Worm (Caenorhabditis elegans): ENCODE results near the gene C25G6.4.

C25G6.4 gene

ce11 chrX:1255547-1255946, 5.9 kb upstream of the C25G6.4 start, which contains the start of gene npr-11:
TSS of gene npr-11 (minus strand) at chrX:1255647.
- TF ChIP-seq elt-2 (tag; optimal IDR thresholded peaks at IDR 0.05) (no peak), efl-1 (optimal IDR thresholded peaks at IDR 0.05) (no peak), efl-1 (GFP tag; optimal IDR thresholded peaks at IDR 0.05 in 1 of 2) (peak in 1 of 2 experiments; percentile 64)

- TF ChIP-seq elt-2 (tag; optimal IDR thresholded peaks at IDR 0.05) = peak; percentile 47
- no peak for TF ChIP-seq sptf-1 (tag; optimal IDR thresholded peaks at IDR 0.05)
- no peak for TF ChIP-seq nhr-77 (tag; optimal IDR thresholded peaks at IDR 0.05)
- TF ChIP-seq jun-1 (tag; optimal IDR thresholded peaks at IDR 0.05) = no peak
- TF ChIP-seq nhr-85 (tag) = no peak
- no peak for TF ChIP-seq irx-1 (tag; optimal IDR thresholded peaks at IDR 0.05)
- TF ChIP-seq ces-1 (GFP tag; optimal IDR thresholded peaks at IDR 0.05) = no peak
- TF ChIP-seq lin-35 (GFP tag; optimal IDR thresholded peaks at IDR 0.05) = peak in 1 of 2 experiments; percentile 25
- no peak for TF ChIP-seq nhr-12 (tag; optimal IDR thresholded peaks at IDR 0.05)
- no peak for TF ChIP-seq sup-37 (GFP tag; optimal IDR thresholded peaks at IDR 0.05)
Measured at ce11 chrX:1245717-1246116, 3.9 kb downstream of the C25G6.4 start, which contains the start of gene tsp-9. TSS of gene tsp-9 (plus strand) at chrX:1246017.

DNA sequence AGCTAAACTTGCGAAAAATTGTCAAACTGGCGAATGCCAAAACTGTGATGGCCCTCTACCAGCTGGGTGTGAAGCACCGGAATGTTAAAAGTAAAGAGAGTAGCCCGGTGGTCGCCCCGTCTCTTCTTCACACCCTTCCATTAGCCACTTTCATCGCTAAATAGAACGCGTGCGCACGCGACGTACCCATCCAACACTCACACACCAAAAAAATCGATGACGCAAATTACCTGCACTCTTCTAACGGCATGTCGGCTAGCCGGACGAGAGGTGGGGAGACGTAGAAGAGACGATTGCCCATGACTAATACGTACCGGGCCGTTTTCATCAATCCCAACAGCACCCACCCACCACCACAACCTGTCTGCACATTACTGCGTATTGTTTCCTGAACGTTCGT, 5.4 kb downstream of the C25G6.4 start:
- no peak for TF ChIP-seq mab-9 (GFP tag; IDR thresholded peaks at IDR 0.05)
- TF ChIP-seq ceh-82 (tag; optimal IDR thresholded peaks at IDR 0.05) = peak in 1 of 3 experiments; percentile 12
- no peak for TF ChIP-seq unc-98 (GFP tag; IDR thresholded peaks at IDR 0.05)
- no peak for TF ChIP-seq snpc-4 (tag; optimal IDR thresholded peaks at IDR 0.05)
- TF ChIP-seq snu-23 (GFP tag; optimal IDR thresholded peaks at IDR 0.05) = peak; percentile 3
- TF ChIP-seq nhr-19 (GFP tag; conservative IDR thresholded peaks at IDR 0.05) = no peak
- peak; percentile 38 for TF ChIP-seq lin-14 (GFP tag; optimal IDR thresholded peaks at IDR 0.05)
- no peak for TF ChIP-seq ces-1 (GFP tag; optimal IDR thresholded peaks at IDR 0.05)
- no peak for TF ChIP-seq ceh-63 (GFP tag; optimal IDR thresholded peaks at IDR 0.05)
- no peak for TF ChIP-seq mep-1 (tag; optimal IDR thresholded peaks at IDR 0.05)
- TF ChIP-seq ets-5 (GFP tag; IDR thresholded peaks at IDR 0.05) = no peak
- no peak for TF ChIP-seq nhr-84 (tag; optimal IDR thresholded peaks at IDR 0.05)
- TF ChIP-seq ceh-90 (tag; optimal IDR thresholded peaks at IDR 0.05) = no peak
- no peak for TF ChIP-seq hlh-17 (GFP tag; optimal IDR thresholded peaks at IDR 0.05; ENCODE audit: borderline replicate concordance)
- no peak for TF ChIP-seq nhr-76 (tag; optimal IDR thresholded peaks at IDR 0.05)
- TF ChIP-seq hpl-2 (GFP tag; optimal IDR thresholded peaks at IDR 0.05) = no peak
- TF ChIP-seq C04F5.9 (tag; optimal IDR thresholded peaks at IDR 0.05) = no peak
- TF ChIP-seq F16B12.6 (tag; optimal IDR thresholded peaks at IDR 0.05) = no peak
- TF ChIP-seq nhr-85 (tag) = no peak
- TF ChIP-seq zag-1 (tag; optimal IDR thresholded peaks at IDR 0.05) = no peak
- no peak for TF ChIP-seq jun-1 (tag; optimal IDR thresholded peaks at IDR 0.05)
- TF ChIP-seq lir-3 (tag; optimal IDR thresholded peaks at IDR 0.05; ENCODE audit: poor library complexity) = no peak
- no peak for TF ChIP-seq unc-130 (tag; optimal IDR thresholded peaks at IDR 0.05)
- no peak for TF ChIP-seq lin-15B (tag; optimal IDR thresholded peaks at IDR 0.05)
- no peak for TF ChIP-seq mef-2 (tag; optimal IDR thresholded peaks at IDR 0.05)
- peak; percentile 52 for TF ChIP-seq skn-1 (tag; optimal IDR thresholded peaks at IDR 0.05)
- no peak for TF ChIP-seq unc-30 (tag; optimal IDR thresholded peaks at IDR 0.05)
- TF ChIP-seq efl-1 (optimal IDR thresholded peaks at IDR 0.05) = no peak
- TF ChIP-seq efl-1 (GFP tag; optimal IDR thresholded peaks at IDR 0.05 in 1 of 2) = no peak
- TF ChIP-seq pag-3 (tag; optimal IDR thresholded peaks at IDR 0.05; ENCODE audit: borderline replicate concordance, insufficient read depth) = no peak
- no peak for TF ChIP-seq lin-39 (tag; optimal IDR thresholded peaks at IDR 0.05)
- no peak for TF ChIP-seq alr-1 (tag; optimal IDR thresholded peaks at IDR 0.05; ENCODE audit: borderline replicate concordance)
- TF ChIP-seq mdl-1 (tag; optimal IDR thresholded peaks at IDR 0.05) = peak in 1 of 2 experiments; percentile 21
- no peak for TF ChIP-seq dsc-1 (tag; optimal IDR thresholded peaks at IDR 0.05)
- no peak for TF ChIP-seq fos-1 (tag; optimal IDR thresholded peaks at IDR 0.05)
- no peak for TF ChIP-seq grh-1 (GFP tag; IDR thresholded peaks at IDR 0.05)
- peak; percentile 9 for TF ChIP-seq blmp-1 (tag; optimal IDR thresholded peaks at IDR 0.05)
- no peak for TF ChIP-seq nhr-90 (tag; optimal IDR thresholded peaks at IDR 0.05; ENCODE audit: poor library complexity)
